Fruit fly (Drosophila melanogaster): ENCODE measurements around the gene Muc68E.

DNA sequence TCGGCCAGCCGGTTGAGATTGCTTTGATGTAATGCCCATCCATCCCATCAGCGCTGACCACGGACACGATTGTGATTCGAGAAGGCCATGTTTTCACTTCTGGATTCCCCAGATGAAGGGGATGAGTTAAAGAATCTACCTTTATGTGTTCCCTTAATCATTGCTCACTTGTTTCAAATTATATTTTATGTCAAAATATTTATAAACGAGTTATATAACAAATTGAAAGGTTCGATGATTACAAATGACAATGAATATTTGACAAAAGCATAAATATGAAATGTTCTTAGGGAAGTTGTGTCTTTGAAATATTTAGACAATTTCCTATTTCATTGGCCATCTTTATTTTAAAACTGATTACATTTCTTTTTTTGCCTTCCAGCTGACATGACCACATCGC is 41.2 kb downstream of the Muc68E start:
- TF ChIP-seq psq (optimal IDR thresholded peaks at IDR 0.05) (no peak), insv (optimal IDR thresholded peaks at IDR 0.05) (no peak), h (optimal IDR thresholded peaks at IDR 0.05) (no peak)

Data from Kc167 (cell line).